Fruit fly (Drosophila melanogaster) whole organism, embryonic: ENCODE results near the gene CG42869.

ENCODE experiments used
- Aef1 ChIP-seq: fragments of 200-800 bp; sonication (Bioruptor generic); IDR thresholded peaks from 3 replicates; pipeline ENCODE4 v1.3.6; 2022; ENCODE audit warnings: missing biosample characterization, missing genetic modification characterization
- CG10267 ChIP-seq: fragments of 200-800 bp; sonication (Bioruptor generic); optimal IDR thresholded peaks from 2 replicates; lab custom pipeline; 2018; ENCODE audit warnings: missing biosample characterization, mild to moderate bottlenecking, missing genetic modification characterization, moderate library complexity
- CG10321 ChIP-seq: fragments of 200-800 bp; sonication (Bioruptor generic); IDR thresholded peaks from 2 replicates; pipeline ENCODE4 v1.3.6; 2022; ENCODE audit warnings: missing biosample characterization, missing genetic modification characterization
- CG10543 ChIP-seq: fragments of 200-800 bp; sonication (Bioruptor generic); optimal IDR thresholded peaks from 3 replicates; lab custom pipeline; 2017; ENCODE audit warnings: missing biosample characterization, mild to moderate bottlenecking, missing genetic modification characterization, moderate library complexity
- CG13287 ChIP-seq: fragments of 200-800 bp; sonication (Bioruptor generic); IDR thresholded peaks from 2 replicates; pipeline ENCODE4 v1.3.6; 2022; ENCODE audit warnings: missing biosample characterization, missing genetic modification characterization; ENCODE audit not compliant: partially characterized antibody
- CG14710 ChIP-seq: fragments of 200-800 bp; sonication (Bioruptor generic); optimal IDR thresholded peaks from 3 replicates; lab custom pipeline; 2019; ENCODE audit warnings: missing biosample characterization, mild to moderate bottlenecking, missing genetic modification characterization, moderate library complexity
- CG1647 ChIP-seq: fragments of 200-800 bp; sonication (Bioruptor generic); optimal IDR thresholded peaks from 3 replicates; lab custom pipeline; 2016; ENCODE audit warnings: missing biosample characterization, missing genetic modification characterization
- CG17186 ChIP-seq: fragments of 200-800 bp; sonication (Bioruptor generic); optimal IDR thresholded peaks from 3 replicates; lab custom pipeline; 2017; ENCODE audit warnings: missing biosample characterization, missing genetic modification reagents, missing genetic modification characterization
- CG30431 ChIP-seq: fragments of 200-800 bp; sonication (Bioruptor generic); optimal IDR thresholded peaks from 2 replicates; lab custom pipeline; 2017; ENCODE audit warnings: missing biosample characterization, missing genetic modification characterization
- CG32772 ChIP-seq: fragments of 200-800 bp; sonication (Bioruptor generic); IDR thresholded peaks from 2 replicates; pipeline ENCODE4 v1.3.6; 2022; ENCODE audit warnings: missing biosample characterization, missing genetic modification characterization
- CG3838 ChIP-seq: fragments of 200-800 bp; sonication (Bioruptor generic); optimal IDR thresholded peaks from 3 replicates; lab custom pipeline; 2016; ENCODE audit warnings: missing biosample characterization, missing genetic modification characterization
- CG4854 ChIP-seq: fragments of 200-800 bp; sonication (Bioruptor generic); optimal IDR thresholded peaks from 2 replicates; lab custom pipeline; 2016; ENCODE audit warnings: missing biosample characterization, missing genetic modification characterization, inconsistent platforms
- CG5953 ChIP-seq: fragments of 200-800 bp; sonication (Bioruptor generic); IDR thresholded peaks from 2 replicates; pipeline ENCODE4 v1.3.6; 2022; ENCODE audit warnings: missing biosample characterization, missing genetic modification characterization
- CG6254 ChIP-seq: fragments of 200-800 bp; sonication (Bioruptor generic); optimal IDR thresholded peaks from 3 replicates; lab custom pipeline; 2017; ENCODE audit warnings: mild to moderate bottlenecking, missing biosample characterization, missing genetic modification reagents, missing genetic modification characterization
- CG7839 ChIP-seq: fragments of 200-800 bp; sonication (Bioruptor generic); optimal IDR thresholded peaks from 3 replicates; lab custom pipeline; 2018; ENCODE audit warnings: missing biosample characterization, mild to moderate bottlenecking, missing genetic modification characterization, moderate library complexity
- CG9932 ChIP-seq: fragments of 200-800 bp; sonication (Bioruptor generic); IDR thresholded peaks from 2 replicates; pipeline ENCODE4 v1.3.6; 2022; ENCODE audit warnings: missing biosample characterization, missing genetic modification characterization
- D ChIP-seq, 2 experiments: fragments of 200-800 bp in 1 of 2; fragments of >200 bp in 1 of 2; sonication (Bioruptor generic) in 1 of 2; optimal IDR thresholded peaks; 2 replicates in 1 of 2; 3 replicates in 1 of 2; lab custom pipeline; 2017; ENCODE audit warnings: mild to moderate bottlenecking in 1 of 2, missing biosample characterization in 1 of 2, missing genetic modification characterization in 1 of 2, missing genetic modification reagents in 1 of 2
- D19A ChIP-seq: fragments of 200-800 bp; optimal IDR thresholded peaks from 3 replicates; lab custom pipeline; 2019; ENCODE audit warnings: missing biosample characterization, mild to moderate bottlenecking, missing genetic modification characterization, moderate library complexity
- Dll ChIP-seq: fragments of 200-800 bp; sonication (Bioruptor generic); IDR thresholded peaks from 4 replicates; pipeline ENCODE4 v1.3.6; 2022; ENCODE audit warnings: missing biosample characterization, missing genetic modification characterization; ENCODE audit not compliant: partially characterized antibody
- Doc2 ChIP-seq: fragments of 200-800 bp; sonication (Bioruptor generic); IDR thresholded peaks from 2 replicates; pipeline ENCODE4 v1.3.6; 2022; ENCODE audit warnings: missing biosample characterization, missing genetic modification characterization
- Dref ChIP-seq: fragments of 200-800 bp; sonication (Bioruptor generic); IDR thresholded peaks from 2 replicates; pipeline ENCODE4 v1.3.6; 2022; ENCODE audit warnings: missing biosample characterization, missing genetic modification characterization
- Fer2 ChIP-seq: fragments of 200-800 bp; sonication (Bioruptor generic); optimal IDR thresholded peaks from 2 replicates; lab custom pipeline; 2018; ENCODE audit warnings: missing biosample characterization, mild to moderate bottlenecking, missing genetic modification characterization, moderate library complexity
- HLH54F ChIP-seq: fragments of 200-800 bp; sonication (Bioruptor generic); optimal IDR thresholded peaks from 3 replicates; lab custom pipeline; 2016; ENCODE audit warnings: missing biosample characterization, missing genetic modification characterization
- HmgZ ChIP-seq: fragments of 200-800 bp; sonication (Bioruptor generic); optimal IDR thresholded peaks from 2 replicates; lab custom pipeline; 2018; ENCODE audit warnings: missing biosample characterization, mild to moderate bottlenecking, missing genetic modification characterization
- Hmr ChIP-seq: fragments of 200-800 bp; sonication (Bioruptor generic); optimal IDR thresholded peaks from 3 replicates; lab custom pipeline; 2017; ENCODE audit warnings: mild to moderate bottlenecking, missing biosample characterization, missing genetic modification reagents, missing genetic modification characterization
- MTF-1 ChIP-seq: fragments of 200-800 bp; sonication (Bioruptor generic); optimal IDR thresholded peaks from 2 replicates; lab custom pipeline; 2018; ENCODE audit warnings: missing biosample characterization, mild to moderate bottlenecking, missing genetic modification characterization, borderline replicate concordance
- Neu2 ChIP-seq: fragments of 200-800 bp; sonication (Bioruptor generic); optimal IDR thresholded peaks from 3 replicates; lab custom pipeline; 2016; ENCODE audit warnings: missing biosample characterization, missing genetic modification characterization, borderline replicate concordance
- Pdp1 ChIP-seq, 2 experiments: fragments of 200-800 bp; sonication (Bioruptor generic); optimal IDR thresholded peaks; 3 replicates each; lab custom pipeline; 2016; ENCODE audit warnings: missing biosample characterization in 2 of 2, missing genetic modification characterization in 2 of 2, mild to moderate bottlenecking in 1 of 2, moderate library complexity in 1 of 2
- Six4 ChIP-seq: fragments of 200-800 bp; sonication (Bioruptor generic); optimal IDR thresholded peaks from 2 replicates; lab custom pipeline; 2016; ENCODE audit warnings: missing biosample characterization, missing genetic modification characterization
- Trl ChIP-seq, 3 experiments: fragments of >200 bp in 2 of 3; fragments of 200-800 bp in 1 of 3; sonication (Bioruptor generic) in 1 of 3; optimal IDR thresholded peaks; 2 replicates in 1 of 3; 3 replicates in 2 of 3; lab custom pipeline; 2016 to 2017; ENCODE audit warnings: missing biosample characterization in 1 of 3, missing genetic modification characterization in 1 of 3
- az2 ChIP-seq: fragments of 200-800 bp; sonication (Bioruptor generic); optimal IDR thresholded peaks from 3 replicates; lab custom pipeline; 2016; ENCODE audit warnings: missing biosample characterization, missing genetic modification characterization
- bowl ChIP-seq: fragments of 200-800 bp; sonication (Bioruptor generic); IDR thresholded peaks from 2 replicates; pipeline ENCODE4 v1.3.6; 2022; ENCODE audit warnings: missing biosample characterization, missing genetic modification characterization
- corto ChIP-seq: fragments of 200-800 bp; sonication (Bioruptor generic); optimal IDR thresholded peaks from 2 replicates; lab custom pipeline; 2016; ENCODE audit warnings: missing biosample characterization, mild to moderate bottlenecking, missing genetic modification characterization, moderate library complexity
- crc ChIP-seq: fragments of 200-800 bp; sonication (Bioruptor generic); optimal IDR thresholded peaks from 2 replicates; lab custom pipeline; 2016; ENCODE audit warnings: missing biosample characterization, missing genetic modification characterization
- crp ChIP-seq, 2 experiments: fragments of 200-800 bp; sonication (Bioruptor generic); optimal IDR thresholded peaks; 2 replicates in 1 of 2; 3 replicates in 1 of 2; lab custom pipeline; 2017; ENCODE audit warnings: missing biosample characterization in 2 of 2, missing genetic modification characterization in 2 of 2, mild to moderate bottlenecking in 1 of 2, moderate library complexity in 1 of 2
- cwo ChIP-seq: fragments of 200-800 bp; sonication (Bioruptor generic); optimal IDR thresholded peaks from 3 replicates; lab custom pipeline; 2017; ENCODE audit warnings: missing biosample characterization, missing genetic modification characterization, mild to moderate bottlenecking, moderate library complexity, missing genetic modification reagents
- dysf ChIP-seq: fragments of 200-800 bp; sonication (Bioruptor generic); IDR thresholded peaks from 3 replicates; pipeline ENCODE4 v1.3.6; 2022; ENCODE audit warnings: missing biosample characterization, missing genetic modification characterization
- ems ChIP-seq: fragments of 200-800 bp; sonication (Bioruptor generic); optimal IDR thresholded peaks from 3 replicates; lab custom pipeline; 2016; ENCODE audit warnings: missing biosample characterization, missing genetic modification characterization
- en ChIP-seq: fragments of 200-800 bp; sonication (Bioruptor generic); optimal IDR thresholded peaks from 2 replicates; lab custom pipeline; 2016; ENCODE audit warnings: missing biosample characterization, missing genetic modification characterization
- fu2 ChIP-seq: fragments of 200-800 bp; sonication (Bioruptor generic); optimal IDR thresholded peaks from 2 replicates; lab custom pipeline; 2016; ENCODE audit warnings: missing biosample characterization, missing genetic modification characterization
- gcm ChIP-seq: fragments of 200-800 bp; sonication (Bioruptor generic); optimal IDR thresholded peaks from 2 replicates; lab custom pipeline; 2019; ENCODE audit warnings: missing biosample characterization, mild to moderate bottlenecking, missing genetic modification characterization, moderate library complexity
- gfzf ChIP-seq: fragments of 200-800 bp; sonication (Bioruptor generic); optimal IDR thresholded peaks from 2 replicates; lab custom pipeline; 2016; ENCODE audit warnings: missing biosample characterization, mild to moderate bottlenecking, missing genetic modification characterization, moderate library complexity
- klu ChIP-seq: fragments of 200-800 bp; sonication (Bioruptor generic); IDR thresholded peaks from 2 replicates; pipeline ENCODE4 v1.3.6; 2022; ENCODE audit warnings: missing biosample characterization, missing genetic modification characterization
- lab ChIP-seq: fragments of 200-800 bp; sonication (Bioruptor generic); optimal IDR thresholded peaks from 3 replicates; lab custom pipeline; 2017; ENCODE audit warnings: missing biosample characterization, missing genetic modification characterization, mild to moderate bottlenecking, moderate library complexity, missing genetic modification reagents
- pho ChIP-seq: fragments of 200-800 bp; sonication (Bioruptor generic); optimal IDR thresholded peaks from 2 replicates; lab custom pipeline; 2016; ENCODE audit warnings: missing biosample characterization, missing genetic modification characterization
- rib ChIP-seq: fragments of 200-800 bp; sonication (Bioruptor generic); IDR thresholded peaks from 2 replicates; pipeline ENCODE4 v1.3.6; 2022; ENCODE audit warnings: missing biosample characterization, missing genetic modification characterization
- sens ChIP-seq: fragments of 200-800 bp; sonication (Bioruptor generic); peaks from one replicate; lab custom pipeline; 2016; ENCODE audit warnings: missing biosample characterization, missing genetic modification characterization
- seq ChIP-seq: fragments of 200-800 bp; sonication (Bioruptor generic); IDR thresholded peaks from 2 replicates; pipeline ENCODE4 v1.3.6; 2022; ENCODE audit warnings: missing biosample characterization, missing genetic modification characterization
- sisA ChIP-seq: fragments of 200-800 bp; sonication (Bioruptor generic); IDR thresholded peaks from 2 replicates; pipeline ENCODE4 v1.3.6; 2022; ENCODE audit warnings: missing biosample characterization, missing genetic modification characterization
- tna ChIP-seq: fragments of 200-800 bp; sonication (Bioruptor generic); IDR thresholded peaks from 2 replicates; pipeline ENCODE4 v1.3.6; 2022; ENCODE audit warnings: missing biosample characterization, missing genetic modification characterization; ENCODE audit not compliant: partially characterized antibody

CG42869 gene

DNA sequence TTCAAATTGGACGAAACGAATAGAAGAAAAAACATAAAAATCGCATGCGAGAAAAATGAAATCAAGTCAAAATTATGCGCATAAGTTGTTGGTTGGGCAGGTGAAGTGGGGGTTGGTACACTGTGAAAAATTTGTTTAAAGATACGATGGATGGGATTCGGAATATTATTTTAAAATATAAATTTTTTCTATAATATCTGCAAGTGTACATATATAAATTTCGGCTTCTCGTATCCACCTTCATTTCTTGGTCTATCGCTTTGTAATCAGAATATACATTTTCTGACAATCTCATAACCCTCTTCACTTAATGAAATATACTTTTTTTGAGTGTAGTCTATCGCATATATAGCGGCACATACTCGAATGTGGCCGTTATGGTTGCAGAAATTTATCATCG lies 33.3 kb downstream of the CG42869 start (continued):
- TF ChIP-seq CG3838 (GFP tag; lab: Kevin White, UChicago), result no peak
- TF ChIP-seq ems (GFP tag; lab: Kevin White, UChicago), result no peak
- TF ChIP-seq CG9932 (GFP tag; lab: Robert Waterston, UW), result no peak
- TF ChIP-seq Dref, result no peak
- no peak for TF ChIP-seq CG1647
- no peak for TF ChIP-seq gfzf (GFP tag; lab: Kevin White, UChicago)
- TF ChIP-seq pho (GFP tag; lab: Kevin White, UChicago), result no peak
- TF ChIP-seq CG32772, result no peak
- TF ChIP-seq Pdp1 (GFP tag; optimal IDR thresholded peaks at IDR 0.05; lab: Kevin White, UChicago), result no peak
- no peak for TF ChIP-seq fu2 (GFP tag; lab: Kevin White, UChicago)
- TF ChIP-seq sisA (GFP tag; lab: Robert Waterston, UW), result no peak
- no peak for TF ChIP-seq HLH54F (GFP tag; lab: Kevin White, UChicago)
- TF ChIP-seq Aef1 (GFP tag; lab: Robert Waterston, UW), result no peak
- no peak for TF ChIP-seq Trl (optimal IDR thresholded peaks at IDR 0.05; lab: Kevin White, UChicago)
- no peak for TF ChIP-seq Trl (GFP tag; optimal IDR thresholded peaks at IDR 0.05; lab: Kevin White, UChicago)
- no peak for TF ChIP-seq HmgZ (tag; lab: Kevin White, UChicago)
- TF ChIP-seq CG10321 (GFP tag; lab: Robert Waterston, UW), result no peak
- TF ChIP-seq Doc2, result no peak
- TF ChIP-seq CG7839 (tag; lab: Kevin White, UChicago), result peak; percentile 24
- no peak for TF ChIP-seq Neu2 (GFP tag; lab: Kevin White, UChicago)
- no peak for TF ChIP-seq CG14710 (tag; lab: Kevin White, UChicago)
- TF ChIP-seq D (optimal IDR thresholded peaks at IDR 0.05; lab: Kevin White, UChicago), result no peak
- no peak for TF ChIP-seq D (GFP tag; optimal IDR thresholded peaks at IDR 0.05; lab: Kevin White, UChicago)
- no peak for TF ChIP-seq crp (GFP tag; optimal IDR thresholded peaks at IDR 0.05; lab: Kevin White, UChicago)
- TF ChIP-seq klu (GFP tag; lab: Robert Waterston, UW), result no peak
- no peak for TF ChIP-seq CG10267
- TF ChIP-seq Dll (GFP tag; lab: Robert Waterston, UW), result no peak
- TF ChIP-seq sens (GFP tag; lab: Kevin White, UChicago), result peak; percentile 61
- no peak for TF ChIP-seq CG17186 (GFP tag; lab: Kevin White, UChicago)
- no peak for TF ChIP-seq Six4
- TF ChIP-seq az2, result peak; percentile 40
- no peak for TF ChIP-seq Fer2 (tag; lab: Kevin White, UChicago)
- no peak for TF ChIP-seq en (GFP tag; lab: Kevin White, UChicago)
- no peak for TF ChIP-seq crc (GFP tag; lab: Kevin White, UChicago)
- TF ChIP-seq CG10543 (GFP tag; lab: Kevin White, UChicago), result no peak
- no peak for TF ChIP-seq bowl (GFP tag; lab: Robert Waterston, UW)
- no peak for TF ChIP-seq CG13287 (GFP tag; lab: Robert Waterston, UW)
- TF ChIP-seq D19A, result peak; percentile 6
- no peak for TF ChIP-seq CG6254
- no peak for TF ChIP-seq corto (GFP tag; lab: Kevin White, UChicago)
- 0 out of 2 replicates have a peak, but pooled peaks have one; percentile 40 for TF ChIP-seq seq
- no peak for TF ChIP-seq Hmr (GFP tag; lab: Kevin White, UChicago)
- TF ChIP-seq rib (GFP tag; lab: Robert Waterston, UW), result no peak
- no peak for TF ChIP-seq MTF-1 (GFP tag; lab: Kevin White, UChicago)
- TF ChIP-seq tna (GFP tag; lab: Robert Waterston, UW), result no peak
- peak; percentile 4 for TF ChIP-seq CG30431
- peak; percentile 46 for TF ChIP-seq lab (GFP tag; lab: Kevin White, UChicago)
- TF ChIP-seq CG5953, result no peak
- TF ChIP-seq gcm (GFP tag; lab: Kevin White, UChicago), result no peak
- no peak for TF ChIP-seq CG4854 (GFP tag; lab: Kevin White, UChicago)
- TF ChIP-seq cwo (GFP tag; lab: Kevin White, UChicago), result no peak
- TF ChIP-seq dysf, result peak; percentile 52; the same call in 1 of the 3 replicates
